Fruit fly (Drosophila melanogaster): ENCODE results near the gene Pih1D1.

Pih1D1 gene

dm6 chr2L:12721794-12722315 is at the start of gene Pih1D1 (continued):
- peak; percentile 94 to 95 for TF ChIP-seq dpn (GFP tag; optimal IDR thresholded peaks at IDR 0.05)
- peak; percentile 99 for TF ChIP-seq nmo (GFP tag; optimal IDR thresholded peaks at IDR 0.05)
- peak; percentile 91 for TF ChIP-seq D19A (tag; optimal IDR thresholded peaks at IDR 0.05)
- peak; percentile 92 to 94 for TF ChIP-seq Hr51 (GFP tag; optimal IDR thresholded peaks at IDR 0.05)
- TF ChIP-seq CG12659 (GFP tag; optimal IDR thresholded peaks at IDR 0.05), result peak; percentile 96
- peak; percentile 95 for TF ChIP-seq Aef1 (GFP tag; IDR thresholded peaks at IDR 0.05)
- peak; percentile 97 for TF ChIP-seq slou (GFP tag; optimal IDR thresholded peaks at IDR 0.05)
- TF ChIP-seq gro (GFP tag; optimal IDR thresholded peaks at IDR 0.05), result peak; percentile 83
- TF ChIP-seq ham (GFP tag; IDR thresholded peaks at IDR 0.05), result peak; percentile 90
- TF ChIP-seq CoRest (tag; optimal IDR thresholded peaks at IDR 0.05), result peak; percentile 98
- TF ChIP-seq CG10147 (GFP tag; optimal IDR thresholded peaks at IDR 0.05), result peak; percentile 96
- peak; percentile 93 for TF ChIP-seq CG17359 (tag; optimal IDR thresholded peaks at IDR 0.05)
- TF ChIP-seq Lhr (GFP tag; optimal IDR thresholded peaks at IDR 0.05), result peak; percentile 96
- TF ChIP-seq emc (GFP tag; optimal IDR thresholded peaks at IDR 0.05), result peak; percentile 82
- TF ChIP-seq CG8924 (tag; optimal IDR thresholded peaks at IDR 0.05), result peak; percentile 95
- no peak for TF ChIP-seq Opbp (GFP tag; IDR thresholded peaks at IDR 0.05; ENCODE audit: partially characterized antibody)
- TF ChIP-seq Six4 (GFP tag; optimal IDR thresholded peaks at IDR 0.05), result peak; percentile 93
- peak; percentile 91 for TF ChIP-seq CG12744 (GFP tag; optimal IDR thresholded peaks at IDR 0.05)
- no peak for TF ChIP-seq Hr39 (optimal IDR thresholded peaks at IDR 0.05)
- peak; percentile 95 for TF ChIP-seq Rx (GFP tag; IDR thresholded peaks at IDR 0.05)
- peak; percentile 96 for TF ChIP-seq Hsf (GFP tag; optimal IDR thresholded peaks at IDR 0.05)
- TF ChIP-seq CG7963 (GFP tag; IDR thresholded peaks at IDR 0.05; ENCODE audit: partially characterized antibody), result no peak
- peak; percentile 83 for TF ChIP-seq oc (tag; optimal IDR thresholded peaks at IDR 0.05)
- TF ChIP-seq sqz (GFP tag; optimal IDR thresholded peaks at IDR 0.05), result peak; percentile 83
- peak; percentile 92 for TF ChIP-seq CG8089 (GFP tag; optimal IDR thresholded peaks at IDR 0.05)
- peak; percentile 96 for TF ChIP-seq CG3726 (GFP tag; IDR thresholded peaks at IDR 0.05)
- TF ChIP-seq Hmx (GFP tag; optimal IDR thresholded peaks at IDR 0.05), result peak; percentile 91
- peak; percentile 93 for TF ChIP-seq CG12942 (GFP tag; optimal IDR thresholded peaks at IDR 0.05)
- peak; percentile 97 for TF ChIP-seq klu (GFP tag; IDR thresholded peaks at IDR 0.05)
- peak; percentile 90 for TF ChIP-seq CG6175 (GFP tag; IDR thresholded peaks at IDR 0.05)
- peak; percentile 91 for TF ChIP-seq CG8388 (GFP tag; optimal IDR thresholded peaks at IDR 0.05)
- TF ChIP-seq Dp (GFP tag; optimal IDR thresholded peaks at IDR 0.05), result peak; percentile 11
- TF ChIP-seq CG10462 (GFP tag; optimal IDR thresholded peaks at IDR 0.05), result peak; percentile 90
- TF ChIP-seq CG4328 (GFP tag; optimal IDR thresholded peaks at IDR 0.05), result peak; percentile 92
- TF ChIP-seq CG13894 (tag; optimal IDR thresholded peaks at IDR 0.05), result peak; percentile 91
- peak; percentile 94 for TF ChIP-seq HHEX (GFP tag; optimal IDR thresholded peaks at IDR 0.05)
- TF ChIP-seq Hr78 (GFP tag; optimal IDR thresholded peaks at IDR 0.05), result no peak
- peak; percentile 95 for TF ChIP-seq grau (tag; optimal IDR thresholded peaks at IDR 0.05)
- peak; percentile 36 to 84 for TF ChIP-seq crp (GFP tag; optimal IDR thresholded peaks at IDR 0.05)
- peak; percentile 95 for TF ChIP-seq fd96Cb (tag; optimal IDR thresholded peaks at IDR 0.05)
- TF ChIP-seq CG10267 (tag; optimal IDR thresholded peaks at IDR 0.05), result peak; percentile 89
- TF ChIP-seq Doc2 (GFP tag; IDR thresholded peaks at IDR 0.05), result peak; percentile 82
- TF ChIP-seq otp (GFP tag; IDR thresholded peaks at IDR 0.05), result peak; percentile 91
- TF ChIP-seq CG31441 (GFP tag; IDR thresholded peaks at IDR 0.05), result no peak; the same call in 1 of the 2 replicates
- TF ChIP-seq pros (GFP tag; optimal IDR thresholded peaks at IDR 0.05), result no peak
- TF ChIP-seq Fer3 (tag; optimal IDR thresholded peaks at IDR 0.05), result peak; percentile 95
- TF ChIP-seq pb (GFP tag; optimal IDR thresholded peaks at IDR 0.05), result peak; percentile 77
- no peak for TF ChIP-seq grn (GFP tag; optimal IDR thresholded peaks at IDR 0.05)
- TF ChIP-seq CG8281 (tag; optimal IDR thresholded peaks at IDR 0.05), result peak; percentile 88

All from whole organism, embryonic.